Fruit fly (Drosophila melanogaster) whole organism: ENCODE measurements around the gene CG11537.

ENCODE experiments used
- CG8478 ChIP-seq: fragments of >200 bp; optimal IDR thresholded peaks from 2 replicates; lab custom pipeline; 2018; ENCODE audit warnings: inconsistent platforms
- Dll ChIP-seq: fragments of >200 bp; optimal IDR thresholded peaks from 2 replicates; lab custom pipeline; 2017
- EcR ChIP-seq, 2 experiments: fragments of >200 bp; optimal IDR thresholded peaks; 2 replicates each; lab custom pipeline; 2017; ENCODE audit warnings: missing biosample characterization in 2 of 2, missing genetic modification characterization in 2 of 2, missing genetic modification reagents in 2 of 2
- pan ChIP-seq: fragments of >200 bp; optimal IDR thresholded peaks from 2 replicates; lab custom pipeline; 2017
- psq ChIP-seq: fragments of >200 bp; optimal IDR thresholded peaks from 2 replicates; lab custom pipeline; 2017
- usp ChIP-seq: fragments of >200 bp; optimal IDR thresholded peaks from 2 replicates; lab custom pipeline; 2017; ENCODE audit warnings: missing biosample characterization, missing genetic modification characterization, mixed read lengths

CG11537 gene

dm6 chr3L:3111127-3111526 is 32.1 kb downstream of the CG11537 start, which contains the start of gene CG45066:
Gene CG45066, minus strand, starts transcription at chr3L:3111227.
- TF ChIP-seq pan (lab: Kevin White, UChicago) (no peak), EcR (GFP tag; optimal IDR thresholded peaks at IDR 0.05; lab: Kevin White, UChicago) (no peak), usp (GFP tag; lab: Kevin White, UChicago) (no peak), psq (lab: Kevin White, UChicago) (no peak), CG8478 (lab: Kevin White, UChicago) (no peak), Dll (lab: Kevin White, UChicago) (no peak)

dm6 chr3L:3109417-3110090 is 33.7 kb downstream of the CG11537 start:
- TF ChIP-seq pan (lab: Kevin White, UChicago) (no peak), EcR (GFP tag; optimal IDR thresholded peaks at IDR 0.05; lab: Kevin White, UChicago) (no peak), Dll (lab: Kevin White, UChicago) (no peak), psq (lab: Kevin White, UChicago) (no peak), usp (GFP tag; lab: Kevin White, UChicago) (no peak), CG8478 (lab: Kevin White, UChicago) (no peak)

- no peak for TF ChIP-seq CG8478 (lab: Kevin White, UChicago)
- TF ChIP-seq pan (lab: Kevin White, UChicago): no peak
- TF ChIP-seq Dll (lab: Kevin White, UChicago): no peak
- TF ChIP-seq EcR (GFP tag; optimal IDR thresholded peaks at IDR 0.05; lab: Kevin White, UChicago): no peak
- no peak for TF ChIP-seq usp (GFP tag; lab: Kevin White, UChicago)
- TF ChIP-seq psq (lab: Kevin White, UChicago): no peak
Observed at dm6 chr3L:3108964-3109363, 34.3 kb downstream of the CG11537 start.

DNA sequence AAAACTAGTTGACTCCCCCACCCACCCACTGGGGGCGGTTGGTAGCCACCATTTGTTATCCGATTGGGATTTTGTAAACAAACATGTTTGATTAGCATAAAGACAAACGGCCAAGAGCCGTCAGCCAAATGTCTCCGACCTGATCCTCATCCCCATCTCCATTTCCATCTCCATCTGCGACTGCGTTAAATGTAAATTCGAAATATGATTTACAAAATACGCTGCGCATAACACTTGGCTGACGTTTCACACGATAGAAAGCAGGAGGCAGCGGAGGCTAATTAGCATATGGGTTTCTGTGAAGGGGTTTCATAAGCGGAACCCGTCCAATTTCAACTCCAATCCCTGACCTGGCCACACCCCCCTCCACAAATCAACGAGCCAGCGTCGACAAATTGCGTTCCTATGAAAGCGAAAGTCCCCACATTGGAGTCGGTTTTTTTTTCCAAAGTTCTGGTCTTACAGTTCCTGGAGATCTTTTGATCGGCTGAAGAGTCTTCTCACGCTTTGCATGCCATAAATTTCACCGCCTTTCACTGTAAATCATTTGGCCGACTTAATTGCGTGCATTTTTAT is 35.1 kb downstream of the CG11537 start:
- TF ChIP-seq CG8478 (lab: Kevin White, UChicago) (no peak), Dll (lab: Kevin White, UChicago) (no peak), EcR (GFP tag; optimal IDR thresholded peaks at IDR 0.05; lab: Kevin White, UChicago) (no peak), pan (lab: Kevin White, UChicago) (no peak), usp (GFP tag; lab: Kevin White, UChicago) (no peak), psq (lab: Kevin White, UChicago) (no peak)

dm6 chr3L:3106908-3107821 is 36.1 kb downstream of the CG11537 start, which contains the start of gene Cht7:
Gene Cht7, minus strand, starts transcription at chr3L:3106958.
- no peak for TF ChIP-seq usp (GFP tag; lab: Kevin White, UChicago)
- no peak for TF ChIP-seq EcR (GFP tag; optimal IDR thresholded peaks at IDR 0.05; lab: Kevin White, UChicago)
- TF ChIP-seq psq (lab: Kevin White, UChicago): no peak
- TF ChIP-seq CG8478 (lab: Kevin White, UChicago): no peak
- TF ChIP-seq Dll (lab: Kevin White, UChicago): no peak
- no peak for TF ChIP-seq pan (lab: Kevin White, UChicago)

DNA sequence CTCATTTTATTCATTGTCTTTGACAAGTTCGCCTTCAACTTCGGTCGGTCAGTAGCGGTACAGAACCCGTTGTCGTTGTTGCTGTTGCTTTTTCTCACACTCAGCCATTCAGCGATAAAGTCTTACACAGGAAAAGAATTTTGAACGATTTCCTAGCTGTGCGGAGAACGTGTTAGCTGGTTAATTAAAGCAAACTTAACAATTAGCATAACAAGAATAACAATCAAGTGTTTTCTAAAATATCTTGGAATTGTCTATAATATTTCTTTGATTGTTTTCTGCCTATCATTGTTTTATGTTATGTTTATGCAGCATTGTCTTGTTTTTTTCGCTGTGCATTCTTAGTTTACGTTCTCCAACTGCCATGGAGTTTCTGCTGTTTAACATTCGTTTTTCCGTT is 37.1 kb downstream of the CG11537 start:
- TF ChIP-seq EcR (GFP tag; optimal IDR thresholded peaks at IDR 0.05; lab: Kevin White, UChicago) (no peak), usp (GFP tag; lab: Kevin White, UChicago) (no peak), CG8478 (lab: Kevin White, UChicago) (no peak), Dll (lab: Kevin White, UChicago) (no peak), psq (lab: Kevin White, UChicago) (no peak), pan (lab: Kevin White, UChicago) (no peak)

DNA sequence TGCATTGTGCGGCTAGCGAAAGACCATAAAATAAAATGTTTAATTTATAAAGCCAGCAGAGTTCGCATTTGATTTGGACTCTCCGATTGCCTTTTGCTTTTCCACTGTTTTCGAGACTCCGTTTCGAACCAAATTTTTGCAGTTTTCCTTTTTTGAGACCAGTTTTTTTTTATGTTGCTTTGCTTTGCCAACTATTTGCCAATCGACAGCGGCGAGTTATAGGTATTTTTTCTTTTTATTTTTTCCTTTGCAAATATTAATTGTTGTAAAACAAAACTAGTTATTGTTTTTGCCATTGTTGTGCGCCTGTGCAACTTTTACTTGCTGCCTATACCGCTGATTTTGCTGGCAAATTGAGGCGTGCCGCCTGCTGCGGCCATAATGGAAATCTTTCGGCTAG is 37.7 kb downstream of the CG11537 start:
- TF ChIP-seq Dll (lab: Kevin White, UChicago) (no peak), psq (lab: Kevin White, UChicago) (no peak), CG8478 (lab: Kevin White, UChicago) (no peak), usp (GFP tag; lab: Kevin White, UChicago) (no peak), pan (lab: Kevin White, UChicago) (no peak), EcR (GFP tag; optimal IDR thresholded peaks at IDR 0.05; lab: Kevin White, UChicago) (no peak)

- no peak for TF ChIP-seq EcR (GFP tag; optimal IDR thresholded peaks at IDR 0.05; lab: Kevin White, UChicago)
- no peak for TF ChIP-seq CG8478 (lab: Kevin White, UChicago)
- TF ChIP-seq usp (GFP tag; lab: Kevin White, UChicago): no peak
- no peak for TF ChIP-seq psq (lab: Kevin White, UChicago)
- no peak for TF ChIP-seq Dll (lab: Kevin White, UChicago)
- TF ChIP-seq pan (lab: Kevin White, UChicago): no peak
Observed at dm6 chr3L:3102506-3103023, 40.7 kb downstream of the CG11537 start.

- TF ChIP-seq usp (GFP tag; lab: Kevin White, UChicago) (no peak), psq (lab: Kevin White, UChicago) (no peak), EcR (GFP tag; optimal IDR thresholded peaks at IDR 0.05; lab: Kevin White, UChicago) (peak in 1 of 2 experiments; percentile 55)
Observed at dm6 chr3L:3101157-3101556, 42.1 kb downstream of the CG11537 start.

DNA sequence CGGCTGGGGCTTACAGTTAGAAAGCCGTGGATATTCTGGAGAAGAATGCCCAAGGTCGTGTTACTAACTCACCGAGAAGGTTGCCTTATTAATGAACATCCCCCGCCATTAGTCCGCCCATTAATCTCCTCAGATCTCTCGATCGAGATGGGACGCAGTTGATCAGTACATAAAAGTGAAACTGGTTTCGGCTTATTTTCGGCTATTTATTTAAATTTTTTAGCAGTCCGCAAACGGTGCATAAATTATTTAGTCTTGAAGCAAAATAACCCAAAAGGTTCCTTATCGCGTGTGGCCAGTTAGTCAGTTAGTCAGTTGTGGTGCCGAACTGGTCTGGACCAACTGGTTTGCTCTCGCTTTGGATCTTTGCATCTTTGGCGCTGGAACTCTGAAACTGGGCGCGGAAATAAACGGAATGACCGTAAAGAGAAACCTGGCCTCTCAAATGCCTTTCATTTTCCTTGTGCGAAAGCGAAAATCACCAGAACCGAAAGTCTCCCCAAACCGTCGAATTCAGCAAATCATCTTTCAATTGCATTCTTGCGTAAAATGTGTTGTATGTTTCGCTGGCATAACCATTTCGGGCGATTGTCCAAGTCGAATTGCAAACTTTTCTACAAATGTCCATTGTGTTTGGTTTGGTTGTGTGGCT is 44.4 kb downstream of the CG11537 start:
- TF ChIP-seq pan (lab: Kevin White, UChicago) (no peak), psq (lab: Kevin White, UChicago) (no peak), Dll (lab: Kevin White, UChicago) (no peak), EcR (GFP tag; optimal IDR thresholded peaks at IDR 0.05; lab: Kevin White, UChicago) (no peak), CG8478 (lab: Kevin White, UChicago) (no peak), usp (GFP tag; lab: Kevin White, UChicago) (no peak)
